Fruit fly (Drosophila melanogaster) whole organism, embryonic: ENCODE results near the gene CG32236.

ENCODE experiments used
- CG10321 ChIP-seq: fragments of 200-800 bp; sonication (Bioruptor generic); IDR thresholded peaks from 2 replicates; pipeline ENCODE4 v1.3.6; 2022; ENCODE audit warnings: missing biosample characterization, missing genetic modification characterization
- CG10654 ChIP-seq: fragments of 200-800 bp; sonication (Bioruptor generic); optimal IDR thresholded peaks from 2 replicates; lab custom pipeline; 2016; ENCODE audit warnings: missing biosample characterization, missing genetic modification characterization
- CG12236 ChIP-seq: fragments of 200-800 bp; sonication (Bioruptor generic); optimal IDR thresholded peaks from 2 replicates; lab custom pipeline; 2016; ENCODE audit warnings: missing biosample characterization, missing genetic modification characterization
- CG15073 ChIP-seq: fragments of 200-800 bp; sonication (Bioruptor generic); optimal IDR thresholded peaks from 2 replicates; lab custom pipeline; 2016; ENCODE audit warnings: missing biosample characterization, missing genetic modification characterization
- CG18011 ChIP-seq: fragments of 200-800 bp; sonication (Bioruptor generic); optimal IDR thresholded peaks from 2 replicates; lab custom pipeline; 2017; ENCODE audit warnings: missing biosample characterization, missing genetic modification characterization, mild to moderate bottlenecking, moderate library complexity, missing genotype
- CG18599 ChIP-seq: fragments of 200-800 bp; sonication (Bioruptor generic); optimal IDR thresholded peaks from 3 replicates; lab custom pipeline; 2017; ENCODE audit warnings: missing biosample characterization, missing genetic modification characterization, mild to moderate bottlenecking, moderate library complexity, missing genetic modification reagents
- CG18619 ChIP-seq: fragments of 200-800 bp; sonication (Bioruptor generic); optimal IDR thresholded peaks from 3 replicates; lab custom pipeline; 2017; ENCODE audit warnings: missing biosample characterization, mild to moderate bottlenecking, missing genetic modification characterization
- CG2202 ChIP-seq: fragments of 200-800 bp; sonication (Bioruptor generic); optimal IDR thresholded peaks from 2 replicates; lab custom pipeline; 2018; ENCODE audit warnings: missing biosample characterization, mild to moderate bottlenecking, missing genetic modification characterization
- CG2678 ChIP-seq: fragments of 200-800 bp; sonication (Bioruptor generic); optimal IDR thresholded peaks from 3 replicates; lab custom pipeline; 2019; ENCODE audit warnings: missing biosample characterization, mild to moderate bottlenecking, missing genetic modification characterization, moderate library complexity
- CG30403 ChIP-seq: fragments of 200-800 bp; sonication (Bioruptor generic); optimal IDR thresholded peaks from 3 replicates; lab custom pipeline; 2016; ENCODE audit warnings: missing biosample characterization, missing genetic modification characterization
- CG31365 ChIP-seq: fragments of 200-800 bp; sonication (Bioruptor generic); optimal IDR thresholded peaks from 2 replicates; lab custom pipeline; 2018; ENCODE audit warnings: missing biosample characterization, mild to moderate bottlenecking, missing genetic modification characterization
- CG31388 ChIP-seq: fragments of 200-800 bp; sonication (Bioruptor generic); optimal IDR thresholded peaks from 2 replicates; lab custom pipeline; 2016; ENCODE audit warnings: missing biosample characterization, missing genetic modification characterization
- CG3847 ChIP-seq: fragments of 200-800 bp; sonication (Bioruptor generic); IDR thresholded peaks from 2 replicates; pipeline ENCODE4 v1.3.6; 2022; ENCODE audit warnings: missing biosample characterization, missing genetic modification characterization
- CG4282 ChIP-seq: fragments of 200-800 bp; sonication (Bioruptor generic); optimal IDR thresholded peaks from 2 replicates; lab custom pipeline; 2016; ENCODE audit warnings: missing biosample characterization, missing genetic modification characterization
- CG7928 ChIP-seq: fragments of 200-800 bp; sonication (Bioruptor generic); optimal IDR thresholded peaks from 2 replicates; lab custom pipeline; 2017; ENCODE audit warnings: missing biosample characterization, mild to moderate bottlenecking, missing genetic modification characterization
- CG8924 ChIP-seq: fragments of 200-800 bp; optimal IDR thresholded peaks from 3 replicates; lab custom pipeline; 2019; ENCODE audit warnings: missing biosample characterization, mild to moderate bottlenecking, missing genetic modification characterization, moderate library complexity
- CG9215 ChIP-seq: fragments of 200-800 bp; sonication (Bioruptor generic); IDR thresholded peaks from 2 replicates; pipeline ENCODE4 v1.3.6; 2022; ENCODE audit warnings: missing biosample characterization, missing genetic modification characterization
- CG9727 ChIP-seq: fragments of 200-800 bp; sonication (Bioruptor generic); optimal IDR thresholded peaks from 3 replicates; lab custom pipeline; 2017; ENCODE audit warnings: missing biosample characterization, mild to moderate bottlenecking, missing genetic modification characterization
- CTCF ChIP-seq: fragments of 200-800 bp; sonication (Bioruptor generic); optimal IDR thresholded peaks from 2 replicates; lab custom pipeline; 2017; ENCODE audit warnings: missing biosample characterization, mild to moderate bottlenecking, missing genetic modification characterization, moderate library complexity
- Dfd ChIP-seq, 2 experiments: fragments of >200 bp; optimal IDR thresholded peaks; 2 replicates each; lab custom pipeline; 2017; ENCODE audit warnings: missing biosample characterization in 2 of 2, missing genetic modification characterization in 2 of 2
- Eip74EF ChIP-seq, 2 experiments: fragments of 200-800 bp in 1 of 2; fragments of >200 bp in 1 of 2; sonication (Bioruptor generic) in 1 of 2; optimal IDR thresholded peaks; 2 replicates each; lab custom pipeline; 2017 to 2019; ENCODE audit warnings: missing biosample characterization in 2 of 2, missing genetic modification characterization in 2 of 2, mild to moderate bottlenecking in 1 of 2, moderate library complexity in 1 of 2
- Hand ChIP-seq: fragments of 200-800 bp; sonication (Bioruptor generic); optimal IDR thresholded peaks from 2 replicates; lab custom pipeline; 2017; ENCODE audit warnings: mild to moderate bottlenecking, missing biosample characterization, missing genetic modification reagents, missing genetic modification characterization
- Hmr ChIP-seq: fragments of 200-800 bp; sonication (Bioruptor generic); optimal IDR thresholded peaks from 3 replicates; lab custom pipeline; 2017; ENCODE audit warnings: mild to moderate bottlenecking, missing biosample characterization, missing genetic modification reagents, missing genetic modification characterization
- Jarid2 ChIP-seq: fragments of 200-800 bp; sonication (Bioruptor generic); optimal IDR thresholded peaks from 3 replicates; lab custom pipeline; 2017; ENCODE audit warnings: mild to moderate bottlenecking, missing biosample characterization, missing genetic modification reagents, missing genetic modification characterization
- MTF-1 ChIP-seq: fragments of 200-800 bp; sonication (Bioruptor generic); optimal IDR thresholded peaks from 2 replicates; lab custom pipeline; 2018; ENCODE audit warnings: missing biosample characterization, mild to moderate bottlenecking, missing genetic modification characterization, borderline replicate concordance
- Max ChIP-seq: fragments of 200-800 bp; sonication (Bioruptor generic); optimal IDR thresholded peaks from 2 replicates; lab custom pipeline; 2016; ENCODE audit warnings: missing biosample characterization, mild to moderate bottlenecking, missing genetic modification characterization
- Oli ChIP-seq: fragments of 200-800 bp; sonication (Bioruptor generic); optimal IDR thresholded peaks from 2 replicates; lab custom pipeline; 2018; ENCODE audit warnings: missing biosample characterization, mild to moderate bottlenecking, missing genetic modification characterization, moderate library complexity
- Six4 ChIP-seq: fragments of 200-800 bp; sonication (Bioruptor generic); optimal IDR thresholded peaks from 2 replicates; lab custom pipeline; 2016; ENCODE audit warnings: missing biosample characterization, missing genetic modification characterization
- Taf1 ChIP-seq: fragments of 200-800 bp; sonication (Bioruptor generic); IDR thresholded peaks from 2 replicates; pipeline ENCODE4 v1.3.6; 2022; ENCODE audit warnings: missing biosample characterization, missing genetic modification characterization
- amos ChIP-seq: fragments of 200-800 bp; sonication (Bioruptor generic); IDR thresholded peaks from 2 replicates; pipeline ENCODE4 v1.3.6; 2022; ENCODE audit warnings: missing biosample characterization, missing genetic modification characterization; ENCODE audit not compliant: partially characterized antibody
- ara ChIP-seq: fragments of 200-800 bp; sonication (Bioruptor generic); IDR thresholded peaks from 2 replicates; pipeline ENCODE4 v1.3.6; 2022; ENCODE audit warnings: missing biosample characterization, missing genetic modification characterization
- caup ChIP-seq: fragments of 200-800 bp; sonication (Bioruptor generic); optimal IDR thresholded peaks from 3 replicates; lab custom pipeline; 2017; ENCODE audit warnings: missing biosample characterization, mild to moderate bottlenecking, missing genetic modification characterization, moderate library complexity; ENCODE audit not compliant: severe bottlenecking
- emc ChIP-seq: fragments of 200-800 bp; sonication (Bioruptor generic); optimal IDR thresholded peaks from 2 replicates; lab custom pipeline; 2016; ENCODE audit warnings: missing biosample characterization, missing genetic modification characterization
- gce ChIP-seq: fragments of 200-800 bp; sonication (Bioruptor generic); IDR thresholded peaks from 3 replicates; pipeline ENCODE4 v1.3.6; 2022; ENCODE audit warnings: missing biosample characterization, missing genetic modification characterization
- gt ChIP-seq: fragments of 200-800 bp; sonication (Bioruptor generic); IDR thresholded peaks from 2 replicates; pipeline ENCODE4 v1.3.6; 2022; ENCODE audit warnings: missing biosample characterization, missing genetic modification characterization
- h ChIP-seq: fragments of >200 bp; optimal IDR thresholded peaks from 2 replicates; lab custom pipeline; 2017
- hth ChIP-seq: fragments of >200 bp; optimal IDR thresholded peaks from 2 replicates; lab custom pipeline; 2017; ENCODE audit warnings: inconsistent platforms
- jigr1 ChIP-seq: fragments of 200-800 bp; sonication (Bioruptor generic); IDR thresholded peaks from 3 replicates; pipeline ENCODE4 v1.3.6; 2022; ENCODE audit warnings: missing biosample characterization, missing genetic modification characterization
- lola ChIP-seq, 3 experiments: fragments of >200 bp in 2 of 3; fragments of 200-800 bp in 1 of 3; sonication (Bioruptor generic) in 1 of 3; optimal IDR thresholded peaks; 2 replicates each; lab custom pipeline; 2017 to 2019; ENCODE audit warnings: missing biosample characterization in 3 of 3, missing genetic modification characterization in 3 of 3, mild to moderate bottlenecking in 1 of 3, moderate library complexity in 1 of 3
- pita ChIP-seq: fragments of 200-800 bp; sonication (Bioruptor generic); optimal IDR thresholded peaks from 2 replicates; lab custom pipeline; 2017; ENCODE audit warnings: missing biosample characterization, mild to moderate bottlenecking, missing genetic modification characterization
- repo ChIP-seq: fragments of 200-800 bp; sonication (Bioruptor generic); optimal IDR thresholded peaks from 2 replicates; lab custom pipeline; 2016; ENCODE audit warnings: missing biosample characterization, missing genetic modification characterization
- schlank ChIP-seq: fragments of 200-800 bp; sonication (Bioruptor generic); optimal IDR thresholded peaks from 2 replicates; lab custom pipeline; 2018; ENCODE audit warnings: missing biosample characterization, mild to moderate bottlenecking, missing genetic modification characterization
- sens ChIP-seq: fragments of 200-800 bp; sonication (Bioruptor generic); peaks from one replicate; lab custom pipeline; 2016; ENCODE audit warnings: missing biosample characterization, missing genetic modification characterization
- slp2 ChIP-seq: fragments of 200-800 bp; sonication (Bioruptor generic); optimal IDR thresholded peaks from 2 replicates; lab custom pipeline; 2016; ENCODE audit warnings: missing biosample characterization, missing genetic modification characterization
- sr ChIP-seq: fragments of 200-800 bp; sonication (Bioruptor generic); IDR thresholded peaks from 3 replicates; pipeline ENCODE4 v1.3.6; 2022; ENCODE audit warnings: missing biosample characterization, missing genetic modification characterization
- sug ChIP-seq: fragments of 200-800 bp; optimal IDR thresholded peaks from 2 replicates; lab custom pipeline; 2019; ENCODE audit warnings: missing biosample characterization, mild to moderate bottlenecking, missing genetic modification characterization, moderate library complexity
- tap ChIP-seq: fragments of 200-800 bp; optimal IDR thresholded peaks from 3 replicates; lab custom pipeline; 2019; ENCODE audit warnings: missing biosample characterization, mild to moderate bottlenecking, missing genetic modification characterization, moderate library complexity
- tin ChIP-seq: fragments of 200-800 bp; sonication (Bioruptor generic); optimal IDR thresholded peaks from 3 replicates; lab custom pipeline; 2016; ENCODE audit warnings: missing biosample characterization, missing genetic modification characterization
- unpg ChIP-seq: fragments of 200-800 bp; sonication (Bioruptor generic); optimal IDR thresholded peaks from 3 replicates; lab custom pipeline; 2018; ENCODE audit warnings: missing biosample characterization, mild to moderate bottlenecking, missing genetic modification characterization, moderate library complexity
- usp ChIP-seq: fragments of >200 bp; optimal IDR thresholded peaks from 2 replicates; lab custom pipeline; 2017; ENCODE audit warnings: missing biosample characterization, missing genetic modification characterization
- yki ChIP-seq: fragments of >200 bp; optimal IDR thresholded peaks from 3 replicates; lab custom pipeline; 2018
- zen ChIP-seq: fragments of 200-800 bp; sonication (Bioruptor generic); optimal IDR thresholded peaks from 3 replicates; lab custom pipeline; 2018; ENCODE audit warnings: missing biosample characterization, mild to moderate bottlenecking, missing genetic modification characterization, moderate library complexity

CG32236 gene

DNA sequence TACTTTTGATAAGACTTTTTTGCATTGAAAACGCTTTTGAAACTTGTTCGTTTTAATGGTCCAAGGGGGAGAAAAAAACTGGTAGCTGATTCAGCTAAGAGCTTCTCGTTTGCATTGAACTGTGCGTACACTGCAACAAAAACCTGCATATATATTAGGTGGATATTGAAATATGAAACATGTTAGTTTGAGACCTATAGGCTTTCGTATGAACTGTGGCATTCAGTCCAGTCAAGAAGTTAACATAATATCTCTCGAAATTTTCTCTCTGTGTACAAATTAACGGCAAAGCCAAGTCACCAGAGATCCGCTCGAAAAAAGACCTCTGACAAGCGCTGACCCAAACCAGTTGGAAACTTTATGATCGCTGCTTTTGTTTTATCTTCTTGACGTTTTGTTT is 30.8 kb upstream of the CG32236 start (continued):
- TF ChIP-seq repo (GFP tag; lab: Kevin White, UChicago) (peak; percentile 70), zen (peak; percentile 53), pita (GFP tag; lab: Kevin White, UChicago) (no peak), Jarid2 (GFP tag; lab: Kevin White, UChicago) (peak; percentile 29), CG4282 (GFP tag; lab: Kevin White, UChicago) (peak; percentile 47), emc (peak; percentile 41), schlank (tag; lab: Kevin White, UChicago) (peak; percentile 4), yki (no peak), CG18011 (GFP tag; lab: Kevin White, UChicago) (peak; percentile 50), ara (peak; percentile 75), hth (no peak), slp2 (GFP tag; lab: Kevin White, UChicago) (peak; percentile 78), Hand (peak; percentile 22), CTCF (GFP tag; lab: Kevin White, UChicago) (peak; percentile 43), tin (GFP tag; lab: Kevin White, UChicago) (peak; percentile 86), CG30403 (GFP tag; lab: Kevin White, UChicago) (peak; percentile 77), h (lab: Kevin White, UChicago) (no peak), sens (peak; percentile 94), CG2678 (tag; lab: Kevin White, UChicago) (peak; percentile 80), usp (GFP tag; lab: Kevin White, UChicago) (no peak), CG31365 (peak; percentile 64), gt (GFP tag; lab: Robert Waterston, UW) (peak; percentile 46; the same call in 1 of the 2 replicates), Dfd (GFP tag; optimal IDR thresholded peaks at IDR 0.05; lab: Kevin White, UChicago) (no peak), jigr1 (GFP tag; lab: Robert Waterston, UW) (peak; percentile 41; the same call in 1 of the 3 replicates), CG18619 (GFP tag; lab: Kevin White, UChicago) (peak; percentile 78), CG7928 (peak; percentile 40), sr (peak; percentile 58; the same call in 1 of the 3 replicates), caup (peak; percentile 83), CG3847 (GFP tag; lab: Robert Waterston, UW) (peak; percentile 71), amos (no peak), unpg (GFP tag; lab: Kevin White, UChicago) (peak; percentile 85), Hmr (peak; percentile 72), CG10654 (GFP tag; lab: Kevin White, UChicago) (peak; percentile 72), CG31388 (GFP tag; lab: Kevin White, UChicago) (peak; percentile 49), MTF-1 (GFP tag; lab: Kevin White, UChicago) (peak; percentile 72), tap (tag; lab: Kevin White, UChicago) (peak; percentile 76), CG2202 (tag; lab: Kevin White, UChicago) (peak; percentile 52), Oli (tag; lab: Kevin White, UChicago) (peak; percentile 89), CG8924 (tag; lab: Kevin White, UChicago) (peak; percentile 82), CG9727 (GFP tag; lab: Kevin White, UChicago) (peak; percentile 61), sug (tag; lab: Kevin White, UChicago) (peak; percentile 72), Six4 (GFP tag; lab: Kevin White, UChicago) (peak; percentile 73), CG12236 (GFP tag; lab: Kevin White, UChicago) (peak; percentile 60), Eip74EF (GFP tag; optimal IDR thresholded peaks at IDR 0.05; lab: Kevin White, UChicago) (peak in 1 of 2 experiments; percentile 13), CG15073 (GFP tag; lab: Kevin White, UChicago) (no peak), lola (GFP tag; optimal IDR thresholded peaks at IDR 0.05; lab: Kevin White, UChicago) (peak in 1 of 3 experiments; percentile 64), CG9215 (GFP tag; lab: Robert Waterston, UW) (peak; percentile 68), CG18599 (GFP tag; lab: Kevin White, UChicago) (peak; percentile 81), Taf1 (0 out of 2 replicates have a peak, but pooled peaks have one; percentile 43), CG10321 (GFP tag; lab: Robert Waterston, UW) (no peak), gce (GFP tag; lab: Robert Waterston, UW) (peak; percentile 78; the same call in 2 of the 3 replicates), Max (peak; percentile 67)
